Worm (Caenorhabditis elegans) whole organism, L3 larva: Measurements from ENCODE around the gene C28H8.3.

Source experiments
- R02D3.7 ChIP-seq: fragments of 150-350 bp; optimal IDR thresholded peaks from 2 replicates; lab custom pipeline; 2014; ENCODE audit warnings: missing biosample characterization, missing genetic modification characterization
- ZK546.5 ChIP-seq: sonication (generic microtip); optimal IDR thresholded peaks from 2 replicates; lab custom pipeline; 2017; ENCODE audit warnings: missing biosample characterization, missing genetic modification characterization
- aly-2 ChIP-seq: fragments of 150-350 bp; optimal IDR thresholded peaks from 2 replicates; lab custom pipeline; 2014; ENCODE audit warnings: missing biosample characterization, missing genetic modification characterization
- ama-1 ChIP-seq: fragments of 150-350 bp; optimal IDR thresholded peaks from 2 replicates; lab custom pipeline; 2018
- ceh-16 ChIP-seq: sonication (generic microtip); optimal IDR thresholded peaks from 2 replicates; lab custom pipeline; 2017; ENCODE audit warnings: missing biosample characterization, missing genetic modification characterization
- ceh-28 ChIP-seq: fragments of 150-350 bp; optimal IDR thresholded peaks from 2 replicates; lab custom pipeline; 2014; ENCODE audit warnings: missing biosample characterization, missing genetic modification reagents, missing genetic modification characterization
- ceh-82 ChIP-seq: fragments of 150-350 bp; optimal IDR thresholded peaks from 2 replicates; lab custom pipeline; 2014; ENCODE audit warnings: missing biosample characterization, missing genetic modification characterization
- ceh-9 ChIP-seq: sonication (generic microtip); optimal IDR thresholded peaks from 2 replicates; lab custom pipeline; 2018; ENCODE audit warnings: missing biosample characterization, missing genetic modification characterization
- daf-12 ChIP-seq: fragments of 150-350 bp; optimal IDR thresholded peaks from 2 replicates; lab custom pipeline; 2014; ENCODE audit warnings: missing biosample characterization, missing genetic modification reagents, missing genetic modification characterization
- egl-27 ChIP-seq: sonication (generic microtip); optimal IDR thresholded peaks from 4 replicates; lab custom pipeline; 2017; ENCODE audit warnings: missing biosample characterization, missing genetic modification reagents, missing genetic modification characterization
- egl-5 ChIP-seq: fragments of 150-350 bp; optimal IDR thresholded peaks from 2 replicates; lab custom pipeline; 2017; ENCODE audit warnings: missing biosample characterization, missing genetic modification reagents, missing genetic modification characterization, inconsistent platforms
- elt-1 ChIP-seq: fragments of 150-350 bp; optimal IDR thresholded peaks from 2 replicates; lab custom pipeline; 2014; ENCODE audit warnings: missing biosample characterization, missing genetic modification characterization
- elt-2 ChIP-seq: sonication (generic microtip); optimal IDR thresholded peaks from 2 replicates; lab custom pipeline; 2016; ENCODE audit warnings: missing genetic modification reagents, mild to moderate bottlenecking, missing genetic modification characterization, missing compliant biosample characterization
- elt-3 ChIP-seq, 3 experiments: fragments of 150-350 bp in 1 of 3; sonication (generic microtip) in 2 of 3; optimal IDR thresholded peaks; 2 replicates in 2 of 3; 4 replicates in 1 of 3; lab custom pipeline; 2014 to 2017; ENCODE audit warnings: missing biosample characterization in 3 of 3, missing genetic modification characterization in 3 of 3
- eor-1 ChIP-seq, 2 experiments: fragments of 150-350 bp; optimal IDR thresholded peaks; 2 replicates each; lab custom pipeline; 2014 to 2018; ENCODE audit warnings: missing biosample characterization in 2 of 2, missing genetic modification characterization in 2 of 2
- fkh-10 ChIP-seq: sonication (generic microtip); optimal IDR thresholded peaks from 2 replicates; lab custom pipeline; 2017; ENCODE audit warnings: missing biosample characterization, missing genetic modification reagents, missing genetic modification characterization
- fkh-2 ChIP-seq: fragments of 150-350 bp; optimal IDR thresholded peaks from 2 replicates; lab custom pipeline; 2014; ENCODE audit warnings: missing biosample characterization, missing genetic modification reagents, missing genetic modification characterization
- fos-1 ChIP-seq: fragments of 150-350 bp; optimal IDR thresholded peaks from 2 replicates; lab custom pipeline; 2014; ENCODE audit warnings: missing biosample characterization, missing genetic modification characterization
- hmg-11 ChIP-seq: sonication (generic microtip); optimal IDR thresholded peaks from 2 replicates; lab custom pipeline; 2016; ENCODE audit warnings: missing genetic modification characterization, missing compliant biosample characterization
- jun-1 ChIP-seq: fragments of 150-350 bp; optimal IDR thresholded peaks from 2 replicates; lab custom pipeline; 2014; ENCODE audit warnings: missing biosample characterization, missing genetic modification reagents, missing genetic modification characterization
- lin-15B ChIP-seq: fragments of 150-350 bp; optimal IDR thresholded peaks from 2 replicates; lab custom pipeline; 2014; ENCODE audit warnings: missing biosample characterization, missing genetic modification characterization
- lin-39 ChIP-seq: fragments of 150-350 bp; optimal IDR thresholded peaks from 2 replicates; lab custom pipeline; 2018; ENCODE audit warnings: missing biosample characterization, missing genetic modification reagents, missing genetic modification characterization
- lsy-12 ChIP-seq: sonication (generic microtip); optimal IDR thresholded peaks from 2 replicates; lab custom pipeline; 2016; ENCODE audit warnings: mild to moderate bottlenecking, missing genetic modification characterization, missing compliant biosample characterization
- mdl-1 ChIP-seq: fragments of 150-350 bp; optimal IDR thresholded peaks from 2 replicates; lab custom pipeline; 2014; ENCODE audit warnings: missing biosample characterization, missing genetic modification characterization
- mml-1 ChIP-seq: fragments of 150-350 bp; sonication (generic microtip); optimal IDR thresholded peaks from 3 replicates; lab custom pipeline; 2014; ENCODE audit warnings: missing biosample characterization, missing genetic modification characterization
- nfya-1 ChIP-seq: sonication (generic microtip); optimal IDR thresholded peaks from 2 replicates; lab custom pipeline; 2017; ENCODE audit warnings: missing genetic modification characterization, mild to moderate bottlenecking, missing compliant biosample characterization, antibody characterized with exemption, moderate library complexity; ENCODE audit not compliant: insufficient read depth
- nhr-11 ChIP-seq: fragments of 150-350 bp; optimal IDR thresholded peaks from 2 replicates; lab custom pipeline; 2014; ENCODE audit warnings: missing biosample characterization, missing genetic modification characterization
- nhr-12 ChIP-seq: fragments of 150-350 bp; optimal IDR thresholded peaks from 2 replicates; lab custom pipeline; 2014; ENCODE audit warnings: missing biosample characterization, missing genetic modification characterization
- nhr-23 ChIP-seq: fragments of 150-350 bp; optimal IDR thresholded peaks from 2 replicates; lab custom pipeline; 2014; ENCODE audit warnings: missing biosample characterization, missing genetic modification reagents, missing genetic modification characterization
- nhr-237 ChIP-seq: fragments of 150-350 bp; optimal IDR thresholded peaks from 2 replicates; lab custom pipeline; 2014; ENCODE audit warnings: missing biosample characterization, missing genetic modification characterization
- nhr-25 ChIP-seq: sonication (generic microtip); optimal IDR thresholded peaks from 2 replicates; lab custom pipeline; 2017; ENCODE audit warnings: missing biosample characterization, missing genetic modification characterization
- nhr-28 ChIP-seq: fragments of 150-350 bp; optimal IDR thresholded peaks from 2 replicates; lab custom pipeline; 2014; ENCODE audit warnings: missing biosample characterization, missing genetic modification characterization
- nhr-43 ChIP-seq: sonication (generic microtip); optimal IDR thresholded peaks from 2 replicates; lab custom pipeline; 2016; ENCODE audit warnings: mild to moderate bottlenecking, missing genetic modification characterization, missing compliant biosample characterization; ENCODE audit not compliant: poor library complexity, severe bottlenecking
- nhr-67 ChIP-seq: fragments of 150-350 bp; optimal IDR thresholded peaks from 2 replicates; lab custom pipeline; 2014; ENCODE audit warnings: missing biosample characterization, missing genetic modification characterization
- nhr-76 ChIP-seq: fragments of 150-350 bp; sonication (generic microtip); optimal IDR thresholded peaks from 5 replicates; lab custom pipeline; 2014; ENCODE audit warnings: missing biosample characterization, missing genetic modification characterization
- nhr-77 ChIP-seq: fragments of 150-350 bp; optimal IDR thresholded peaks from 2 replicates; lab custom pipeline; 2014; ENCODE audit warnings: missing biosample characterization, missing genetic modification characterization
- pha-4 ChIP-seq: fragments of 150-350 bp; optimal IDR thresholded peaks from 2 replicates; lab custom pipeline; 2014; ENCODE audit warnings: missing biosample characterization, missing genetic modification reagents, missing genetic modification characterization
- pqm-1 ChIP-seq: fragments of 150-350 bp; optimal IDR thresholded peaks from 2 replicates; lab custom pipeline; 2017; ENCODE audit warnings: missing biosample characterization, missing genetic modification characterization, inconsistent platforms
- sea-2 ChIP-seq: fragments of 150-350 bp; sonication (generic microtip); optimal IDR thresholded peaks from 4 replicates; lab custom pipeline; 2014; ENCODE audit warnings: missing biosample characterization, missing genetic modification reagents, missing genetic modification characterization
- skn-1 ChIP-seq: fragments of 150-350 bp; optimal IDR thresholded peaks from 2 replicates; lab custom pipeline; 2014; ENCODE audit warnings: missing biosample characterization, missing genetic modification characterization
- snpc-4 ChIP-seq: fragments of 150-350 bp; optimal IDR thresholded peaks from 2 replicates; lab custom pipeline; 2014; ENCODE audit warnings: missing biosample characterization, missing genetic modification characterization
- tbx-2 ChIP-seq: sonication (generic microtip); optimal IDR thresholded peaks from 2 replicates; lab custom pipeline; 2016; ENCODE audit warnings: mild to moderate bottlenecking, missing genetic modification characterization, missing compliant biosample characterization
- unc-39 ChIP-seq: sonication (generic microtip); optimal IDR thresholded peaks from 4 replicates; lab custom pipeline; 2017; ENCODE audit warnings: missing biosample characterization, missing genetic modification characterization
- unc-62 ChIP-seq: fragments of 150-350 bp; sonication (generic microtip); optimal IDR thresholded peaks from 4 replicates; lab custom pipeline; 2014; ENCODE audit warnings: missing biosample characterization, missing genetic modification reagents, missing genetic modification characterization
- zag-1 ChIP-seq: fragments of 150-350 bp; optimal IDR thresholded peaks from 2 replicates; lab custom pipeline; 2014; ENCODE audit warnings: missing biosample characterization, missing genetic modification characterization
- ztf-11 ChIP-seq: fragments of 150-350 bp; optimal IDR thresholded peaks from 2 replicates; lab custom pipeline; 2014; ENCODE audit warnings: missing biosample characterization, missing genetic modification characterization
- ztf-4 ChIP-seq: fragments of 150-350 bp; optimal IDR thresholded peaks from 2 replicates; lab custom pipeline; 2014; ENCODE audit warnings: missing biosample characterization, missing genetic modification characterization

C28H8.3 gene

ce11 chrIII:5875705-5876104 is 32.8 kb upstream of the C28H8.3 start:
- TF ChIP-seq ceh-16 (no peak), skn-1 (no peak), elt-2 (tag; lab: Kevin White, UChicago) (peak; percentile 48), sea-2 (GFP tag; lab: Kevin White, UChicago) (no peak), elt-3 (tag; optimal IDR thresholded peaks at IDR 0.05; lab: Kevin White, UChicago) (no peak), elt-1 (tag; lab: Kevin White, UChicago) (peak; percentile 64), nhr-25 (tag; lab: Kevin White, UChicago) (no peak), R02D3.7 (tag; lab: Kevin White, UChicago) (no peak)

- no peak for TF ChIP-seq zag-1 (tag; lab: Kevin White, UChicago)
- TF ChIP-seq fos-1 (tag; lab: Kevin White, UChicago) = no peak
- TF ChIP-seq nhr-76 (tag; lab: Kevin White, UChicago) = no peak
- TF ChIP-seq nhr-77 (tag; lab: Kevin White, UChicago) = no peak
- no peak for TF ChIP-seq jun-1 (tag; lab: Kevin White, UChicago)
- TF ChIP-seq aly-2 = no peak
- peak; percentile 42 for TF ChIP-seq lin-15B (tag; lab: Kevin White, UChicago)
- TF ChIP-seq ceh-28 (tag; lab: Kevin White, UChicago) = no peak
- TF ChIP-seq unc-39 (tag; lab: Kevin White, UChicago) = no peak
- TF ChIP-seq nhr-67 = no peak
- TF ChIP-seq fkh-2 (tag; lab: Kevin White, UChicago) = no peak
- TF ChIP-seq nhr-43 (tag; lab: Kevin White, UChicago) = no peak
- no peak for TF ChIP-seq egl-5 (tag; lab: Kevin White, UChicago)
- TF ChIP-seq elt-1 (tag; lab: Kevin White, UChicago) = no peak
- no peak for TF ChIP-seq ceh-82 (tag; lab: Kevin White, UChicago)
- no peak for TF ChIP-seq mml-1 (tag; lab: Kevin White, UChicago)
- TF ChIP-seq nhr-237 (tag; lab: Kevin White, UChicago) = no peak
- peak; percentile 43 for TF ChIP-seq nhr-23 (tag; lab: Kevin White, UChicago)
- no peak for TF ChIP-seq skn-1
- peak; percentile 3 for TF ChIP-seq elt-2 (tag; lab: Kevin White, UChicago)
- TF ChIP-seq snpc-4 (tag; lab: Kevin White, UChicago) = no peak
- TF ChIP-seq pqm-1 (tag; lab: Kevin White, UChicago) = no peak
- TF ChIP-seq mdl-1 (tag; lab: Kevin White, UChicago) = no peak
- peak; percentile 93 for TF ChIP-seq ama-1 (lab: Kevin White, UChicago)
- no peak for TF ChIP-seq daf-12 (tag; lab: Kevin White, UChicago)
- no peak for TF ChIP-seq R02D3.7 (tag; lab: Kevin White, UChicago)
- TF ChIP-seq pha-4 (tag; lab: Kevin White, UChicago) = peak; percentile 64
- no peak for TF ChIP-seq lin-39 (tag; lab: Kevin White, UChicago)
- peak; percentile 58 for TF ChIP-seq nhr-25 (tag; lab: Kevin White, UChicago)
- peak in 1 of 3 experiments; percentile 7 for TF ChIP-seq elt-3 (tag; optimal IDR thresholded peaks at IDR 0.05; lab: Kevin White, UChicago)
- no peak for TF ChIP-seq nfya-1 (tag; lab: Kevin White, UChicago)
- no peak for TF ChIP-seq nhr-28 (tag; lab: Kevin White, UChicago)
- TF ChIP-seq nhr-11 = no peak
- no peak for TF ChIP-seq unc-62
- peak; percentile 27 for TF ChIP-seq lsy-12 (tag; lab: Kevin White, UChicago)
- no peak for TF ChIP-seq ztf-4 (tag; lab: Kevin White, UChicago)
- no peak for TF ChIP-seq tbx-2
- no peak for TF ChIP-seq nhr-12 (tag; lab: Kevin White, UChicago)
- TF ChIP-seq fkh-10 (GFP tag; lab: Kevin White, UChicago) = no peak
- TF ChIP-seq egl-27 = no peak
- no peak for TF ChIP-seq ZK546.5 (tag; lab: Kevin White, UChicago)
- no peak for TF ChIP-seq eor-1 (tag; optimal IDR thresholded peaks at IDR 0.05; lab: Kevin White, UChicago)
- no peak for TF ChIP-seq hmg-11
- TF ChIP-seq sea-2 (GFP tag; lab: Kevin White, UChicago) = no peak
- no peak for TF ChIP-seq ceh-9 (tag; lab: Kevin White, UChicago)
- TF ChIP-seq ceh-16 = no peak
- no peak for TF ChIP-seq ztf-11 (tag; lab: Kevin White, UChicago)
- TF ChIP-seq, all 47 proteins: peak for 8
These were observed 32.3 kb upstream of the C28H8.3 start, which contains the start of gene aldo-2 for ce11 chrIII:5876140-5876675. TSS of gene aldo-2 (minus strand) at chrIII:5876625.
